Worm (Caenorhabditis elegans) whole organism, L4 larva: Measurements from ENCODE around the gene C28C12.1.

Experiments
- R02D3.7 ChIP-seq: fragments of 150-350 bp; sonication (generic microtip); optimal IDR thresholded peaks from 3 replicates; lab custom pipeline; 2014; ENCODE audit warnings: missing biosample characterization, missing genetic modification characterization
- Y105C5A.15 ChIP-seq: fragments of 200-800 bp; sonication (Bioruptor generic); IDR thresholded peaks from 2 replicates; pipeline ENCODE4 v1.3.6; 2022; ENCODE audit warnings: missing genetic modification characterization, missing compliant biosample characterization
- daf-12 ChIP-seq: fragments of 150-350 bp; optimal IDR thresholded peaks from 2 replicates; lab custom pipeline; 2014; ENCODE audit warnings: missing biosample characterization, missing genetic modification reagents, missing genetic modification characterization
- daf-16 ChIP-seq, 3 experiments: sonication (generic microtip); optimal IDR thresholded peaks; 2 replicates each; lab custom pipeline; 2016 to 2017; ENCODE audit warnings: missing genetic modification characterization in 3 of 3, missing genetic modification reagents in 3 of 3, mild to moderate bottlenecking in 2 of 3, missing compliant biosample characterization in 2 of 3, missing biosample characterization in 1 of 3, moderate library complexity in 1 of 3
- hmg-1.1 ChIP-seq: fragments of 200-800 bp; sonication (Bioruptor generic); IDR thresholded peaks from 2 replicates; pipeline ENCODE4 v1.3.6; 2022; ENCODE audit warnings: missing genetic modification reagents, missing genetic modification characterization, missing compliant biosample characterization
- mdl-1 ChIP-seq, 2 experiments: fragments of 150-350 bp in 1 of 2; sonication (generic microtip) in 1 of 2; optimal IDR thresholded peaks; 2 replicates each; lab custom pipeline; 2014 to 2017; ENCODE audit warnings: missing biosample characterization in 2 of 2, missing genetic modification characterization in 2 of 2
- nhr-102 ChIP-seq: sonication (generic microtip); optimal IDR thresholded peaks from 2 replicates; lab custom pipeline; 2016; ENCODE audit warnings: mild to moderate bottlenecking, missing genetic modification characterization, moderate library complexity, missing compliant biosample characterization
- nhr-11 ChIP-seq: fragments of 150-350 bp; optimal IDR thresholded peaks from 2 replicates; lab custom pipeline; 2014; ENCODE audit warnings: missing biosample characterization, missing genetic modification characterization
- nhr-237 ChIP-seq: sonication (generic microtip); optimal IDR thresholded peaks from 2 replicates; lab custom pipeline; 2017; ENCODE audit warnings: missing biosample characterization, missing genetic modification characterization
- rbr-2 ChIP-seq: sonication (generic microtip); optimal IDR thresholded peaks from 2 replicates; lab custom pipeline; 2016; ENCODE audit warnings: missing genotype, missing genetic modification characterization, missing compliant biosample characterization
- snpc-1.2 ChIP-seq: fragments of 200-800 bp; sonication (Bioruptor generic); IDR thresholded peaks from 2 replicates; pipeline ENCODE4 v1.3.6; 2022; ENCODE audit warnings: missing genetic modification reagents, missing genetic modification characterization, missing compliant biosample characterization
- unc-39 ChIP-seq: sonication (generic microtip); optimal IDR thresholded peaks from 2 replicates; lab custom pipeline; 2017; ENCODE audit warnings: missing biosample characterization, missing genetic modification characterization
- zip-11 ChIP-seq: fragments of 200-800 bp; sonication (Bioruptor generic); IDR thresholded peaks from 2 replicates; pipeline ENCODE4 v1.3.6; 2022; ENCODE audit warnings: missing genetic modification characterization, missing compliant biosample characterization
- zip-2 ChIP-seq: fragments of 150-350 bp; optimal IDR thresholded peaks from 2 replicates; lab custom pipeline; 2014; ENCODE audit warnings: missing biosample characterization, missing genetic modification characterization

DNA sequence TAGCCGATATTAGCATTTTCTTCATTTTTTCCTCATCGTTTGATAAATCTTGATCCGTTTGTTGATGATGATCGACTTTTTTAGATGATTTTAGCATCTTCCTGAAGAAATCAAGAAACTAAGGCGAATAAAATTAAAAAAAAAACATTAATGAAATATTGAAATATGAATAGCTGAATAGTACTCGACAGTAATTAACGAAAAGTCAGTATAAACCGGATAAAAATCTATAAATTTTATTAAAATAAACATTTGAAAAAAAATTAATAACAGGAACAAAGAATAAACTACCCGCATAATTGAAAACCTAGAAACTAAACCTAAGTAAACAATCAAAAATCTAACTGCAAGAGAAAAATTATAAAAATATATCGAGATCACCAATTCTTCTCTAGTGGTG lies 5.2 kb upstream of the C28C12.1 start, which contains the start of gene C28C12.12:
- TF ChIP-seq Y105C5A.15 (GFP tag; lab: Robert Waterston, UW), result no peak
- no peak for TF ChIP-seq unc-39
- no peak for TF ChIP-seq R02D3.7 (tag; lab: Kevin White, UChicago)
- TF ChIP-seq rbr-2 (tag; lab: Kevin White, UChicago), result no peak
- no peak for TF ChIP-seq daf-16 (GFP tag; optimal IDR thresholded peaks at IDR 0.05; lab: Kevin White, UChicago)
- TF ChIP-seq daf-16 (tag; optimal IDR thresholded peaks at IDR 0.05; lab: Kevin White, UChicago), result no peak
- TF ChIP-seq mdl-1 (tag; optimal IDR thresholded peaks at IDR 0.05; lab: Kevin White, UChicago), result no peak
- TF ChIP-seq zip-11 (GFP tag; lab: Robert Waterston, UW), result no peak
- no peak for TF ChIP-seq snpc-1.2 (GFP tag; lab: Robert Waterston, UW)
- TF ChIP-seq daf-12 (tag; lab: Kevin White, UChicago), result no peak
- no peak for TF ChIP-seq nhr-11 (tag; lab: Kevin White, UChicago)
- TF ChIP-seq hmg-1.1 (GFP tag; lab: Robert Waterston, UW), result no peak
- TF ChIP-seq zip-2, result no peak
- no peak for TF ChIP-seq nhr-102 (tag; lab: Kevin White, UChicago)
- TF ChIP-seq nhr-237, result no peak
